Fruit fly (Drosophila melanogaster) whole organism, adult: ENCODE results near the gene rdx.

Experiments
- CG11617 ChIP-seq: fragments of 200-800 bp; sonication (Bioruptor generic); optimal IDR thresholded peaks from 2 replicates; lab custom pipeline; 2017; ENCODE audit warnings: mild to moderate bottlenecking, missing biosample characterization, missing genetic modification reagents, missing genetic modification characterization
- CG12768 ChIP-seq: fragments of 200-800 bp; sonication (Bioruptor generic); optimal IDR thresholded peaks from 2 replicates; lab custom pipeline; 2017; ENCODE audit warnings: missing biosample characterization, missing genetic modification characterization, mild to moderate bottlenecking, moderate library complexity, missing genetic modification reagents
- CG14711 ChIP-seq: fragments of 200-800 bp; sonication (Bioruptor generic); optimal IDR thresholded peaks from 2 replicates; lab custom pipeline; 2018; ENCODE audit warnings: missing biosample characterization, mild to moderate bottlenecking, missing genetic modification characterization, moderate library complexity
- CG1620 ChIP-seq: fragments of 200-800 bp; sonication (Bioruptor generic); optimal IDR thresholded peaks from 2 replicates; lab custom pipeline; 2016; ENCODE audit warnings: missing biosample characterization, missing genetic modification characterization
- CG33017 ChIP-seq: fragments of 200-800 bp; sonication (Bioruptor generic); optimal IDR thresholded peaks from 2 replicates; lab custom pipeline; 2018; ENCODE audit warnings: missing biosample characterization, mild to moderate bottlenecking, missing genetic modification characterization, moderate library complexity
- CG5204 ChIP-seq: fragments of 200-800 bp; sonication (Bioruptor generic); optimal IDR thresholded peaks from 2 replicates; lab custom pipeline; 2016; ENCODE audit warnings: missing biosample characterization, missing genetic modification characterization
- CG7045 ChIP-seq: fragments of 200-800 bp; sonication (Bioruptor generic); optimal IDR thresholded peaks from 2 replicates; lab custom pipeline; 2017; ENCODE audit warnings: missing biosample characterization, mild to moderate bottlenecking, missing genetic modification characterization
- CG7101 ChIP-seq: fragments of 200-800 bp; sonication (Bioruptor generic); optimal IDR thresholded peaks from 2 replicates; lab custom pipeline; 2018; ENCODE audit warnings: missing biosample characterization, mild to moderate bottlenecking, missing genetic modification characterization, moderate library complexity
- Clk ChIP-seq: fragments of 200-800 bp; sonication (Bioruptor generic); optimal IDR thresholded peaks from 2 replicates; lab custom pipeline; 2017; ENCODE audit warnings: missing biosample characterization, missing genetic modification characterization
- Crg-1 ChIP-seq: fragments of 200-800 bp; sonication (Bioruptor generic); optimal IDR thresholded peaks from 2 replicates; lab custom pipeline; 2016; ENCODE audit warnings: missing biosample characterization, missing genetic modification characterization
- Hr96 ChIP-seq: fragments of 200-800 bp; sonication (Bioruptor generic); optimal IDR thresholded peaks from 2 replicates; lab custom pipeline; 2016; ENCODE audit warnings: missing biosample characterization, missing genetic modification characterization
- Mnt ChIP-seq: fragments of 200-800 bp; sonication (Bioruptor generic); optimal IDR thresholded peaks from 2 replicates; lab custom pipeline; 2016; ENCODE audit warnings: missing biosample characterization, mild to moderate bottlenecking, missing genetic modification characterization
- bab1 ChIP-seq: fragments of 200-800 bp; sonication (Bioruptor generic); optimal IDR thresholded peaks from 3 replicates; lab custom pipeline; 2019; ENCODE audit warnings: missing biosample characterization, mild to moderate bottlenecking, missing genetic modification characterization, moderate library complexity
- cic ChIP-seq: fragments of 200-800 bp; sonication (Bioruptor generic); optimal IDR thresholded peaks from 2 replicates; lab custom pipeline; 2017; ENCODE audit warnings: missing biosample characterization, mild to moderate bottlenecking, missing genetic modification characterization, moderate library complexity
- cnc ChIP-seq, 2 experiments: fragments of >200 bp; optimal IDR thresholded peaks; 2 replicates each; lab custom pipeline; 2017
- kay ChIP-seq: fragments of 200-800 bp; sonication (Bioruptor generic); peaks from one replicate; lab custom pipeline; 2016; ENCODE audit warnings: missing biosample characterization, missing genetic modification characterization, borderline replicate concordance
- ovo ChIP-seq: fragments of 200-800 bp; sonication (Bioruptor generic); optimal IDR thresholded peaks from 2 replicates; lab custom pipeline; 2016; ENCODE audit warnings: missing biosample characterization, missing genetic modification characterization
- pad ChIP-seq: fragments of 200-800 bp; sonication (Bioruptor generic); optimal IDR thresholded peaks from 3 replicates; lab custom pipeline; 2017; ENCODE audit warnings: missing biosample characterization, missing genetic modification characterization, mild to moderate bottlenecking, moderate library complexity, missing genetic modification reagents
- tj ChIP-seq: fragments of 200-800 bp; sonication (Bioruptor generic); optimal IDR thresholded peaks from 3 replicates; lab custom pipeline; 2017; ENCODE audit warnings: missing biosample characterization, mild to moderate bottlenecking, missing genetic modification characterization, moderate library complexity
- toe ChIP-seq: fragments of 200-800 bp; sonication (Bioruptor generic); optimal IDR thresholded peaks from 2 replicates; lab custom pipeline; 2016; ENCODE audit warnings: missing biosample characterization, missing genetic modification characterization

The rdx gene

DNA sequence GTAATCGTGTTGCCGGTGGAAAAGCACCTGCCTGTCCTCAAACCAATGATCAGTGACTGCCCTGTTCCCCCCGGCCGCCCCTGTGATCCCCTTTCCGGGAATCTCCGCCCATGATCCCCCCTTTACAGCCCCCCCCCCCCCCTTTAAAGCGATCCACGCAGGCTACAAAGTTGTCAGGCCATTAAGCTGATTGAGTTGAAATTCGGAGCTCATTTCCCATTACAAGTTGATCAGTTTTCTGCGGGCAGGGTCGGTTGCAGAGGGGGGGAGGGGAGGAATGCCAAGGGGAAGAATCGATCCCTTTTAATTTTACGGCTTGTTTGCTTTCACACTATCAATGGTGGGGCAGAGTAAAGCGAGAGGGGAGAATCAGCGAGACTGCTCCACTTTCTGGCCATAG, 97.9 kb downstream of the rdx start:
- TF ChIP-seq bab1 (GFP tag; lab: Kevin White, UChicago) (no peak), cnc (optimal IDR thresholded peaks at IDR 0.05; lab: Kevin White, UChicago) (no peak)

DNA sequence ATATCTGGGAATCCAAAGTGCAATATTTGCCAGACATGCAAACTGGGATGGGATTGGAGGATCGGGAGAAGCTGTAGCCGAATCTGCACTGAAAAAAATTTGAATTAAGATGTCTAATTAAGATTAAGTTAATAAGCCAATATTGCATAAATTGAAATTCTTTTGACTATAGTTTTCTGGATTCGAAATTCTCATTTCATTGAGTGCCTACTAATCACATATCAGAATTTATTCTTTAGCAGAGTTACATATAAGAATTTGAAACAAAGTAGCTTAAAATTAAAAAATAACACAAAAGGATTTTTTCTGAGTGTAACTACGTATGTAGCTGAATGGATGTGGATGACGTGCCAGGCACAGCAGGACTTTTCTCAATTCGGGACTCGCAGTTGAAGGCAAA, 100.0 kb downstream of the rdx start:
- TF ChIP-seq Mnt (GFP tag; lab: Kevin White, UChicago) (no peak), pad (no peak), CG1620 (GFP tag; lab: Kevin White, UChicago) (no peak), kay (GFP tag; lab: Kevin White, UChicago) (no peak), CG7101 (tag; lab: Kevin White, UChicago) (no peak), ovo (GFP tag; lab: Kevin White, UChicago) (no peak)

DNA sequence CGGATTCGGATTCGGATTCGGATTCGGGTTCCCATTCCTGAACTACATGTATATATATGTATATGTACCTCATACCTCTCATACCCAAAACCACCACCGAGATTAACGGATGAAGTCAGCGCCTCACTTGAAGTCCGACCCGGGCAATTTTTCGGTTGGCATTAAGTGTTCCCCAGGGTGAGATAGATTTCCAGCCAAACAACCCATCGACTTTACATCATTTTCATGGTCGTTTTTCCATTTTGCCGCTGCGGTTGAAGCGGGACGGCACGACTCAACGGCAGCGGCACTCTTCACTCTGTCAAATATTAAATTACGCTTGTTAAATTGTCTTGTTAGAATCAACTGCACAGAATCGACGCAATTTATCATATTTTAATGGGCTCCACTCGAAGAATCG, 101.6 kb downstream of the rdx start:
- TF ChIP-seq Clk (GFP tag; lab: Kevin White, UChicago) = no peak
- TF ChIP-seq toe (GFP tag; lab: Kevin White, UChicago) = no peak
- no peak for TF ChIP-seq Crg-1
- no peak for TF ChIP-seq CG33017 (tag; lab: Kevin White, UChicago)
- TF ChIP-seq Hr96 (GFP tag; lab: Kevin White, UChicago) = no peak
- no peak for TF ChIP-seq CG7045 (GFP tag; lab: Kevin White, UChicago)
- TF ChIP-seq Mnt (GFP tag; lab: Kevin White, UChicago) = no peak
- TF ChIP-seq pad = no peak
- no peak for TF ChIP-seq CG12768 (GFP tag; lab: Kevin White, UChicago)
- no peak for TF ChIP-seq CG1620 (GFP tag; lab: Kevin White, UChicago)
- no peak for TF ChIP-seq bab1 (GFP tag; lab: Kevin White, UChicago)
- no peak for TF ChIP-seq ovo (GFP tag; lab: Kevin White, UChicago)
- TF ChIP-seq CG7101 (tag; lab: Kevin White, UChicago) = no peak
- no peak for TF ChIP-seq cic (GFP tag; lab: Kevin White, UChicago)
- no peak for TF ChIP-seq cnc (optimal IDR thresholded peaks at IDR 0.05; lab: Kevin White, UChicago)
- no peak for TF ChIP-seq CG14711 (tag; lab: Kevin White, UChicago)
- TF ChIP-seq tj (GFP tag; lab: Kevin White, UChicago) = no peak
- no peak for TF ChIP-seq CG5204 (GFP tag; lab: Kevin White, UChicago)
- TF ChIP-seq kay (GFP tag; lab: Kevin White, UChicago) = no peak
- TF ChIP-seq CG11617 (GFP tag; lab: Kevin White, UChicago) = no peak

DNA sequence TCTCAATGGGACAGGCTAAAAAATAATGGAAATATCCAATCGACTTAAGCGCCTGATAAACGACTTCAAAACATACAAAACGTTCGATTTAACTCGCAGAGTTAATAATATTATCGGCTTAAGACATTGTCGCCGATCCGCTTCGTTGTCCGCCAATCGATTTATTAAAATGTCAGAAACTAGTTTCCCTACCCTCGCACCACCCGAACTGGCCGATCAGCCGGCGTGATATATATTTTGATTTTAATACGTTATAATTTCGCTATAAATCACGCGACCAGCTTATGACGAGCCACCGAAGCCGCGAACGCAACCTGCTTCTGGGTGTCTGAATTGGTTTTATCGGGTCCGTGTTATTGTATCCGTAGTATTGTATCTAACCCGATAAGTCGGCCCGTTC, 104.3 kb downstream of the rdx start:
- TF ChIP-seq Mnt (GFP tag; lab: Kevin White, UChicago) = no peak
- no peak for TF ChIP-seq CG12768 (GFP tag; lab: Kevin White, UChicago)
- TF ChIP-seq bab1 (GFP tag; lab: Kevin White, UChicago) = no peak
- TF ChIP-seq Crg-1 = no peak
- no peak for TF ChIP-seq kay (GFP tag; lab: Kevin White, UChicago)
- TF ChIP-seq CG14711 (tag; lab: Kevin White, UChicago) = no peak
- no peak for TF ChIP-seq CG5204 (GFP tag; lab: Kevin White, UChicago)
- TF ChIP-seq CG7101 (tag; lab: Kevin White, UChicago) = no peak
- TF ChIP-seq cnc (optimal IDR thresholded peaks at IDR 0.05; lab: Kevin White, UChicago) = no peak
- no peak for TF ChIP-seq CG33017 (tag; lab: Kevin White, UChicago)
- no peak for TF ChIP-seq toe (GFP tag; lab: Kevin White, UChicago)

DNA sequence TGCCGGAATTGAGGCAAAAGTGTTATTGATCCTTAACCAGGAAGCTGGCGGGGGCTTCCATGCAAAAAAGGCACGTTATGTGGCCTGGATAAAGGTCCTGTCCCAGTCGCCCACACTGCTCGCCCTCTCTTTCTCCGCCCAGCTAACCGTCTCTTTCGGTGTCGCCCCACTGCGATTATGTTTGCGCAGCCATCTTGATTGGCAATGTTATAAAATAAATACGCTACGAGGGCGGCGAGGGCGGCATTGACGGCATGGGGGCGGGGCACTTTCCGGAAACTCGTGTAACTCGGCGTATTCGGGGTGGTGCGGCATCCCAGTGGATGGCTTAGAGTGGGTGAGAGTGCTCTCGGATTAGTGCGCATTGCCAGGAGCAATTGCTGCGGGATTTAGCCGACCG, 108.2 kb downstream of the rdx start:
- no peak for TF ChIP-seq toe (GFP tag; lab: Kevin White, UChicago)
- TF ChIP-seq Crg-1 = no peak
- no peak for TF ChIP-seq Hr96 (GFP tag; lab: Kevin White, UChicago)
- TF ChIP-seq ovo (GFP tag; lab: Kevin White, UChicago) = no peak
- TF ChIP-seq CG1620 (GFP tag; lab: Kevin White, UChicago) = no peak
- TF ChIP-seq bab1 (GFP tag; lab: Kevin White, UChicago) = no peak
- TF ChIP-seq tj (GFP tag; lab: Kevin White, UChicago) = no peak
- TF ChIP-seq Clk (GFP tag; lab: Kevin White, UChicago) = no peak
- no peak for TF ChIP-seq CG5204 (GFP tag; lab: Kevin White, UChicago)
- no peak for TF ChIP-seq CG11617 (GFP tag; lab: Kevin White, UChicago)

DNA sequence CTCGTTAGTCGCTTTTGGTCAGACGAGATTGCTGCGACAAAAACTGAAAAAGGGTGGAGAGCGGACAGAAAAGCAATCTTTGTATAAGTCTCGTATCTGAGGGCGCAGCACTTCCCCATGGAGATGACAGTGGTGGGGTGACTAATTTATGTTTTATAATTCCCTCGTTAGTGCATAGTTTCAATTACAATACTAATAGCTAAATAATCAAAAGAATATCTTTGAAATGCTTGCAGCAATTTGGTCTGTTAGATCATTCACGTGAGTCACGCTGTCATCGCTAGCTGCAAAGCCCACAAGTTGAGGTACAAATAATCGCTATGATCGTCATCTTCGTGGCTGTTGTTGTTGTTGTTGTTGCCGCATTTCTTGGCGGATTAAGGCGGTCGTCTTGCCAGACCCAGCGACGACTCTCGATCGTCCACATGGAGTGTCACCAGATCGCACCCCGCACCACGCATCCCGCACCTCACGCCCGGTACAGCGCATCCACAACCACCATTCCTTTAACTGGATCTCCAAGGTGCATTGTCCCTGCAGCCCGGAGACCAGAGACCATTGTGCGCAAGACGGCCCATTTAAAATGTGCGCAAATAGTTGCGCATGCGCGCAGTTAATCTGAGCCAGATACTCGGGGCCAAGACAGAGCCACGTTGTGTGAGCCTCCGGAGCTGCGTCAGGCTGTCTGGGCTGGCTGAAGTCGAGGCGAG, 109.9 kb downstream of the rdx start:
- TF ChIP-seq toe (GFP tag; lab: Kevin White, UChicago) (no peak), Hr96 (GFP tag; lab: Kevin White, UChicago) (no peak), ovo (GFP tag; lab: Kevin White, UChicago) (no peak), CG11617 (GFP tag; lab: Kevin White, UChicago) (no peak), Mnt (GFP tag; lab: Kevin White, UChicago) (no peak), Crg-1 (no peak), pad (no peak), bab1 (GFP tag; lab: Kevin White, UChicago) (no peak), CG1620 (GFP tag; lab: Kevin White, UChicago) (no peak), cnc (optimal IDR thresholded peaks at IDR 0.05; lab: Kevin White, UChicago) (no peak), tj (GFP tag; lab: Kevin White, UChicago) (no peak)
